Worm (Caenorhabditis elegans): ENCODE results near the gene T26C12.1.
A peak's percentile ranks its signal among the peaks of the same experiment; 100 is the strongest.

T26C12.1 gene

ce11 chrIV:3232694-3233372, 25.9 kb upstream of the T26C12.1 start (continued):
- TF ChIP-seq unc-62 (GFP tag; optimal IDR thresholded peaks at IDR 0.05) = no peak
- TF ChIP-seq lir-3 (tag; optimal IDR thresholded peaks at IDR 0.05; ENCODE audit: poor library complexity) = no peak
- TF ChIP-seq skn-1 (tag; optimal IDR thresholded peaks at IDR 0.05) = peak; percentile 7
- TF ChIP-seq nhr-47 (tag; optimal IDR thresholded peaks at IDR 0.05) = peak; percentile 72
- TF ChIP-seq ztf-11 (tag; optimal IDR thresholded peaks at IDR 0.05) = peak in 1 of 2 experiments; percentile 16
- TF ChIP-seq nhr-85 (tag) = peak; percentile 91
- peak; percentile 58 for TF ChIP-seq swsn-7 (tag; optimal IDR thresholded peaks at IDR 0.05)
- TF ChIP-seq nhr-71 (tag; optimal IDR thresholded peaks at IDR 0.05) = peak; percentile 79
- peak in 2 of 3 experiments; percentile 15 to 29 for TF ChIP-seq dpl-1 (GFP tag; optimal IDR thresholded peaks at IDR 0.05)
- no peak for TF ChIP-seq egl-27 (tag; optimal IDR thresholded peaks at IDR 0.05)
- TF ChIP-seq hpl-2 (GFP tag; optimal IDR thresholded peaks at IDR 0.05) = no peak
- TF ChIP-seq lsy-2 (tag; optimal IDR thresholded peaks at IDR 0.05) = peak; percentile 26 to 42
- peak; percentile 35 for TF ChIP-seq C16A3.4 (tag; optimal IDR thresholded peaks at IDR 0.05)
- peak in 1 of 3 experiments; percentile 7 for TF ChIP-seq ceh-82 (tag; optimal IDR thresholded peaks at IDR 0.05)
- no peak for TF ChIP-seq ceh-63 (GFP tag; optimal IDR thresholded peaks at IDR 0.05)
- TF ChIP-seq C34B4.2 (tag; optimal IDR thresholded peaks at IDR 0.05) = no peak
- peak; percentile 29 for TF ChIP-seq jun-1 (tag; optimal IDR thresholded peaks at IDR 0.05)
- TF ChIP-seq nhr-90 (tag; optimal IDR thresholded peaks at IDR 0.05; ENCODE audit: poor library complexity) = peak; percentile 74
- TF ChIP-seq mdl-1 (tag; optimal IDR thresholded peaks at IDR 0.05) = peak in 1 of 2 experiments; percentile 80
- peak; percentile 69 for TF ChIP-seq nhr-19 (GFP tag; conservative IDR thresholded peaks at IDR 0.05)
- peak; percentile 78 for TF ChIP-seq nhr-20 (tag; optimal IDR thresholded peaks at IDR 0.05)
- no peak for TF ChIP-seq ets-5 (GFP tag; IDR thresholded peaks at IDR 0.05)
- no peak for TF ChIP-seq nhr-237 (tag; optimal IDR thresholded peaks at IDR 0.05)
- TF ChIP-seq fos-1 (tag; optimal IDR thresholded peaks at IDR 0.05) = no peak
- peak; percentile 19 for TF ChIP-seq dsc-1 (tag; optimal IDR thresholded peaks at IDR 0.05)
- no peak for TF ChIP-seq unc-98 (GFP tag; IDR thresholded peaks at IDR 0.05)
- TF ChIP-seq isw-1 (GFP tag; IDR thresholded peaks at IDR 0.05) = no peak
- TF ChIP-seq zag-1 (tag; optimal IDR thresholded peaks at IDR 0.05) = no peak
- TF ChIP-seq nhr-76 (tag; optimal IDR thresholded peaks at IDR 0.05) = peak; percentile 45
- no peak for TF ChIP-seq unc-86 (tag; optimal IDR thresholded peaks at IDR 0.05)
- peak; percentile 28 for TF ChIP-seq irx-1 (tag; optimal IDR thresholded peaks at IDR 0.05)
- no peak for TF ChIP-seq efl-3 (GFP tag; optimal IDR thresholded peaks at IDR 0.05)

ce11 chrIV:3233429-3233885, 25.3 kb upstream of the T26C12.1 start:
- TF ChIP-seq ceh-63 (GFP tag; optimal IDR thresholded peaks at IDR 0.05) (no peak), mef-2 (tag; optimal IDR thresholded peaks at IDR 0.05) (no peak), isw-1 (GFP tag; IDR thresholded peaks at IDR 0.05) (no peak), nhr-12 (tag; optimal IDR thresholded peaks at IDR 0.05) (no peak), vab-15 (tag; optimal IDR thresholded peaks at IDR 0.05) (no peak), ama-1 (optimal IDR thresholded peaks at IDR 0.05) (no peak), efl-1 (optimal IDR thresholded peaks at IDR 0.05) (peak in 1 of 2 experiments; percentile 17), efl-1 (GFP tag; optimal IDR thresholded peaks at IDR 0.05 in 1 of 2) (peak in 1 of 2 experiments; percentile 93), pag-3 (tag; optimal IDR thresholded peaks at IDR 0.05; ENCODE audit: borderline replicate concordance, insufficient read depth) (no peak), hlh-17 (GFP tag; optimal IDR thresholded peaks at IDR 0.05; ENCODE audit: borderline replicate concordance) (no peak), xbp-1 (tag; optimal IDR thresholded peaks at IDR 0.05) (peak; percentile 33), lin-15B (tag; optimal IDR thresholded peaks at IDR 0.05) (no peak), mab-9 (GFP tag; IDR thresholded peaks at IDR 0.05) (no peak), unc-130 (tag; optimal IDR thresholded peaks at IDR 0.05) (no peak), ztf-4 (tag; optimal IDR thresholded peaks at IDR 0.05) (no peak), hlh-4 (tag; optimal IDR thresholded peaks at IDR 0.05) (no peak), mep-1 (tag; optimal IDR thresholded peaks at IDR 0.05) (peak; percentile 38), sox-4 (tag; optimal IDR thresholded peaks at IDR 0.05) (no peak), blmp-1 (tag; optimal IDR thresholded peaks at IDR 0.05) (peak; percentile 59), zip-4 (GFP tag; optimal IDR thresholded peaks at IDR 0.05) (no peak), fkh-8 (tag; optimal IDR thresholded peaks at IDR 0.05) (no peak), alr-1 (tag; optimal IDR thresholded peaks at IDR 0.05; ENCODE audit: borderline replicate concordance) (no peak), zag-1 (tag; optimal IDR thresholded peaks at IDR 0.05) (no peak), fkh-10 (GFP tag; optimal IDR thresholded peaks at IDR 0.05) (no peak)

Data from whole organism, L1 larva.